Worm (Caenorhabditis elegans): ENCODE measurements around the gene nlt-1.

The nlt-1 gene

DNA sequence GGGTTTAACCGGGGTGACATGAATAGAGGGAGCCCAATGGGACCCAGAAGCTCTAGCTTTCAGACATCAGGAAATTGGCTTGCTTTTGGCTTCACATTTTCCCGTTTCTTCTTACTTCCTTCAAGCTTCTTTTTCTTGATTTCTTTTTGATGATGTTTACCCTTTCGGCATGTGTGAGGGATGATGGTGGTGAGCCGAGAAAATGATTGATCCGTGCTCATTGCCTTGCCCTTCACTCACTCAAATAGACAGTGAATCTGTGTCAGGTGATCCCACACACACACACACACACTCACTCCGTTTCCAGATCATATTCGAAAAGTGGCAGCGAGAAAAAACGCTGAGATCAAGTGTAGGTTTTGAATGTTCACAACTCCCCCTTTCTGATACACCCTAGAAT lies 6.3 kb downstream of the nlt-1 start:
- TF ChIP-seq fkh-3 (tag; optimal IDR thresholded peaks at IDR 0.05) (no peak), F55B11.4 (tag; optimal IDR thresholded peaks at IDR 0.05; ENCODE audit: borderline replicate concordance, insufficient read depth) (no peak), F23B12.7 (tag; optimal IDR thresholded peaks at IDR 0.05; ENCODE audit: insufficient read depth) (no peak), ccch-3 (GFP tag; optimal IDR thresholded peaks at IDR 0.05) (no peak), ztf-28 (GFP tag; IDR thresholded peaks at IDR 0.05) (no peak), athp-1 (tag; optimal IDR thresholded peaks at IDR 0.05) (no peak), cebp-2 (GFP tag; IDR thresholded peaks at IDR 0.05) (no peak), Y53F4B.3 (GFP tag; IDR thresholded peaks at IDR 0.05) (no peak), madf-3 (GFP tag; IDR thresholded peaks at IDR 0.05) (no peak), nfyb-1 (GFP tag; IDR thresholded peaks at IDR 0.05) (no peak), dox-1 (GFP tag; IDR thresholded peaks at IDR 0.05) (no peak)

DNA sequence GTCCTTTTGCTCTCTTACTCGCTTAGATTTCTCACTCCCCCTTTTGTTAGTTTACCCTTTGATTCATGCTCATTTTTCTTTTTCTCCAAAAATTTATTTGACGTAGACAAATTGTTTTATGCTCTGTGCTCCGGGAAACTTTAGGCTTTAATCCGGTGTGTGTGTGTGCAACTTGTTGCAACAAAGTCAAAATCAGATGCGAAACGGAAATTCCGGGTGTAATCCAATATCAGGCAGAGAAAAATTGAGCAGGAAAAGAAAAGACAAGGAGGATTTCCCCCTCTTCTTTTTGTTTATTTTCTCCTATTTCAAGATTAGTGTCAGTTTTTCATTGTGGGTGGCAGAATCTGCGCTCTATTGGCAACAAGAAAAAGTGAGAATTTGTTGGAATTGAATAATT lies 8.5 kb downstream of the nlt-1 start:
- TF ChIP-seq ekl-4 (GFP tag; IDR thresholded peaks at IDR 0.05) (no peak), nfya-2 (GFP tag; IDR thresholded peaks at IDR 0.05) (no peak), hsf-1 (GFP tag; IDR thresholded peaks at IDR 0.05) (no peak), efl-1 (GFP tag; optimal IDR thresholded peaks at IDR 0.05) (no peak), ceh-58 (GFP tag; IDR thresholded peaks at IDR 0.05) (no peak)

DNA sequence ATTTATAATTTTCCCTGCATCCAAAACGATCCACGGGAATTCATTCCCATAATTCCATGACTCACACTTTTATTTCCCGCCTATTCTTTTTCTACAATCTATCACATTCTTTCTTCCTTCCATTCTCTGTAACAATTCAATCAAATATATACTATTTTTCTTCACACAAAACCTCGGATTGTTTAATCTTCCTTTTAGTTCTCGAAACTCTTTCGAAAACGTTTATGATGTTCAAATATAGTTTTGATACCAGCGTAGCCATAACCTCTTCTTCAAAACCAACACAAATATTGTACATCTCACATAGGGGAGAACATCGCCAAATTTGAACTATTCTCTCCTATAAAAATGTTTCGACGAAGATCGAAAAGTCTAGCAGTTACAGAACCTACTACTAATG lies 10.1 kb downstream of the nlt-1 start, which contains the start of gene lec-3:
Gene lec-3, plus strand, starts transcription at position 301 of the 400 bp plus-strand sequence.
- no peak for TF ChIP-seq ztf-25 (GFP tag; IDR thresholded peaks at IDR 0.05)
- TF ChIP-seq nfyb-1 (GFP tag; IDR thresholded peaks at IDR 0.05), result no peak
- TF ChIP-seq B0336.3 (GFP tag; IDR thresholded peaks at IDR 0.05), result no peak
- no peak for TF ChIP-seq egl-18 (GFP tag; IDR thresholded peaks at IDR 0.05)
- no peak for TF ChIP-seq nhr-120 (GFP tag; IDR thresholded peaks at IDR 0.05)
- no peak for TF ChIP-seq aptf-2 (GFP tag; conservative IDR thresholded peaks at IDR 0.05)
- TF ChIP-seq B0035.1 (tag; optimal IDR thresholded peaks at IDR 0.05), result no peak
- TF ChIP-seq ets-4 (GFP tag; optimal IDR thresholded peaks at IDR 0.05), result no peak
- TF ChIP-seq rpc-1 (optimal IDR thresholded peaks at IDR 0.05), result no peak
- no peak for TF ChIP-seq rpc-1 (tag; optimal IDR thresholded peaks at IDR 0.05)
- TF ChIP-seq lir-1 (GFP tag; conservative IDR thresholded peaks at IDR 0.05), result no peak
- no peak for TF ChIP-seq hmg-20 (GFP tag; IDR thresholded peaks at IDR 0.05)
- TF ChIP-seq dox-1 (GFP tag; IDR thresholded peaks at IDR 0.05), result no peak

DNA sequence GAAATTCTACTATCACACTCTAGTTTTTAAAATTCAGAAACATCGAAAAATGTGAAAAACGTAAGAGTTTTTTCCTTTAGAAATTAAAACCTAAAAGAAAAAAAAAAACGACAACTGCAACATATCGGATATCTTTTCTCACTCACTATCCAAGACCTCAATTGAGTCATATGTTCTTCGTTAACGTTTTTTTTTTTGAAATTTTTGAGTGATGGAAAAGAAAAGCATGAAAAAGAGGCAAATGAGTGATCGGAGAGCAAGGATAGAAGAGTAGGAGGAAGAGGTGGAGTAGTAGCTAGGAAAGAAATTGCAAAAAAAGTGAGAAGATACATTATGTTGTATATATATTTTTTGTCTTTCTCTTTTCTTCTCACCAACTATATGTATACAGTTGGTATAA lies 11.4 kb downstream of the nlt-1 start:
- TF ChIP-seq snpc-1.1 (tag; optimal IDR thresholded peaks at IDR 0.05; ENCODE audit: insufficient read depth) (no peak), xnd-1 (tag; optimal IDR thresholded peaks at IDR 0.05) (no peak), nhr-179 (tag; optimal IDR thresholded peaks at IDR 0.05) (no peak)

DNA sequence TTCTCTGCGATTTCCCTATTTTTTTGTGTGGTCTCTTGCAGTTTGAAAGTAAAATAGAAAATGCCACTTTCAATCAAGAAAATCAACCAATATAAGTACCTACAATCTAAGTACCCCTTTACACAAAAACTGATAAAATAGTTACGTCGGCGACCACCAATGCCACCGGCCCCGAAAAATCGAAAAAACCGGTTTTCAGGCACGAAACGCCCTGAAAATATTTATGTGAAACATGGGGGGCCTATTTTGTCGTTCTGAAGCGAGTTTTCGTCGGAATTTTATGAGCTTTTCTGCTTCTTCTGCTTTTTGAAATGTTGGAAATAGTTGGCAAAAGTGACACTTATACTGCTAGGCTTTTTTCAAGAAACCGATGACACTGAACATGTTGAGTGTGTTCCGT lies 12.3 kb downstream of the nlt-1 start:
- no peak for TF ChIP-seq Y56A3A.18 (GFP tag; IDR thresholded peaks at IDR 0.05)
- no peak for TF ChIP-seq ztf-22 (GFP tag; optimal IDR thresholded peaks at IDR 0.05)
- no peak for TF ChIP-seq cebp-1 (GFP tag; IDR thresholded peaks at IDR 0.05)
- TF ChIP-seq cebp-1 (tag; optimal IDR thresholded peaks at IDR 0.05), result no peak
- no peak for TF ChIP-seq B0035.1 (tag; optimal IDR thresholded peaks at IDR 0.05)
- TF ChIP-seq sdz-38 (tag; optimal IDR thresholded peaks at IDR 0.05), result no peak
- no peak for TF ChIP-seq F55B11.4 (tag; optimal IDR thresholded peaks at IDR 0.05; ENCODE audit: borderline replicate concordance, insufficient read depth)
- TF ChIP-seq mel-28 (tag; optimal IDR thresholded peaks at IDR 0.05; ENCODE audit: borderline replicate concordance), result no peak
- no peak for TF ChIP-seq hrde-1 (tag; optimal IDR thresholded peaks at IDR 0.05; ENCODE audit: borderline replicate concordance)
- no peak for TF ChIP-seq lsy-27 (tag; optimal IDR thresholded peaks at IDR 0.05; ENCODE audit: borderline replicate concordance, insufficient read depth)
- TF ChIP-seq sptf-2 (GFP tag; optimal IDR thresholded peaks at IDR 0.05), result no peak
- no peak for TF ChIP-seq ets-4 (GFP tag; optimal IDR thresholded peaks at IDR 0.05)
- TF ChIP-seq nfya-1 (tag; optimal IDR thresholded peaks at IDR 0.05; ENCODE audit: borderline replicate concordance, insufficient read depth), result no peak
- no peak for TF ChIP-seq Y79H2A.3 (GFP tag; conservative IDR thresholded peaks at IDR 0.05)
- no peak for TF ChIP-seq ekl-4 (GFP tag; IDR thresholded peaks at IDR 0.05)
- TF ChIP-seq repo-1 (tag; optimal IDR thresholded peaks at IDR 0.05), result no peak
- TF ChIP-seq ceh-91 (GFP tag; IDR thresholded peaks at IDR 0.05), result no peak
- no peak for TF ChIP-seq ceh-79 (tag; optimal IDR thresholded peaks at IDR 0.05)
